Worm (Caenorhabditis elegans) whole organism, dauer: Measurements from ENCODE around the gene C14C6.13.

Experiments used
- unc-62 ChIP-seq: sonication (generic microtip); optimal IDR thresholded peaks from 2 replicates; lab custom pipeline; 2017; ENCODE audit warnings: missing biosample characterization, missing genetic modification reagents, missing genetic modification characterization

The C14C6.13 gene

ce11 chrV:536571-536970 lies 38.0 kb downstream of the C14C6.13 start, which contains the start of gene C14C6.5:
Gene C14C6.5, plus strand, starts transcription at chrV:536628.
- TF ChIP-seq unc-62 (GFP tag; lab: Kevin White, UChicago) = no peak

- no peak for TF ChIP-seq unc-62 (GFP tag; lab: Kevin White, UChicago)
Measured at ce11 chrV:534176-534575, 40.4 kb downstream of the C14C6.13 start, which contains the start of gene nhr-132. Gene nhr-132, plus strand, starts transcription at chrV:534446.

- no peak for TF ChIP-seq unc-62 (GFP tag; lab: Kevin White, UChicago)
Measured at ce11 chrV:532046-532445, 42.5 kb downstream of the C14C6.13 start, which contains the start of gene nhr-58. Gene nhr-58, plus strand, starts transcription at chrV:532259.

- no peak for TF ChIP-seq unc-62 (GFP tag; lab: Kevin White, UChicago)
Measured at ce11 chrV:527602-528001, 46.9 kb downstream of the C14C6.13 start, which contains the start of gene srw-108. Gene srw-108, plus strand, starts transcription at chrV:527902.

- no peak for TF ChIP-seq unc-62 (GFP tag; lab: Kevin White, UChicago)
Measured at ce11 chrV:525040-525439, 49.5 kb downstream of the C14C6.13 start, which contains the start of gene R11G11.16. Gene R11G11.16, minus strand, starts transcription at chrV:525140.

- TF ChIP-seq unc-62 (GFP tag; lab: Kevin White, UChicago) = no peak
Measured at ce11 chrV:524058-524457, 50.5 kb downstream of the C14C6.13 start, which contains the start of gene lipl-3. Gene lipl-3, minus strand, starts transcription at chrV:524218.
